Worm (Caenorhabditis elegans) whole organism, L4 larva: ENCODE data around the gene his-40.

ENCODE experiments used
- F26F4.8 ChIP-seq: fragments of 200-800 bp; sonication (Bioruptor generic); conservative IDR thresholded peaks from 2 replicates; pipeline ENCODE4 v1.3.6; 2022; ENCODE audit warnings: missing genetic modification characterization, missing compliant biosample characterization
- F44E2.7 ChIP-seq: fragments of 200-800 bp; sonication (Bioruptor generic); IDR thresholded peaks from 2 replicates; pipeline ENCODE4 v2.1.2; 2022; ENCODE audit warnings: missing genetic modification characterization, missing compliant biosample characterization
- R02D3.7 ChIP-seq: fragments of 150-350 bp; sonication (generic microtip); optimal IDR thresholded peaks from 3 replicates; lab custom pipeline; 2014; ENCODE audit warnings: missing biosample characterization, missing genetic modification characterization
- T20F7.1 ChIP-seq: fragments of 200-800 bp; sonication (Bioruptor generic); optimal IDR thresholded peaks from 2 replicates; lab custom pipeline; 2018; ENCODE audit warnings: mild to moderate bottlenecking, missing genetic modification characterization, missing compliant biosample characterization
- T26A8.4 ChIP-seq: fragments of 200-800 bp; sonication (Bioruptor generic); IDR thresholded peaks from 2 replicates; pipeline ENCODE4 v1.3.6; 2022; ENCODE audit warnings: missing genetic modification characterization, missing compliant biosample characterization
- Y48G9A.11 ChIP-seq: fragments of 200-800 bp; sonication (Bioruptor generic); IDR thresholded peaks from 2 replicates; pipeline ENCODE4 v1.3.6; 2022; ENCODE audit warnings: missing genetic modification reagents, missing genetic modification characterization, missing compliant biosample characterization
- Y5F2A.4 ChIP-seq: fragments of 200-800 bp; sonication (Bioruptor generic); optimal IDR thresholded peaks from 2 replicates; lab custom pipeline; 2018; ENCODE audit warnings: mild to moderate bottlenecking, missing genetic modification characterization, missing compliant biosample characterization
- aha-1 ChIP-seq: fragments of 150-350 bp; peaks from one replicate; lab custom pipeline; 2014; ENCODE audit warnings: missing biosample characterization, missing genetic modification characterization
- aly-2 ChIP-seq: sonication (generic microtip); optimal IDR thresholded peaks from 2 replicates; lab custom pipeline; 2018; ENCODE audit warnings: missing biosample characterization, missing genetic modification characterization
- ceh-44 ChIP-seq: fragments of 200-800 bp; sonication (Bioruptor generic); IDR thresholded peaks from 2 replicates; pipeline ENCODE4 v1.3.6; 2022; ENCODE audit warnings: missing genetic modification reagents, missing genetic modification characterization, missing compliant biosample characterization
- ceh-82 ChIP-seq: sonication (generic microtip); optimal IDR thresholded peaks from 2 replicates; lab custom pipeline; 2017; ENCODE audit warnings: missing biosample characterization, missing genetic modification characterization
- ctbp-1 ChIP-seq: fragments of 200-800 bp; sonication (Bioruptor generic); IDR thresholded peaks from 2 replicates; pipeline ENCODE4 v1.3.6; 2022; ENCODE audit warnings: missing genetic modification reagents, missing genetic modification characterization, missing compliant biosample characterization
- dmd-8 ChIP-seq: fragments of 200-800 bp; sonication (Bioruptor generic); IDR thresholded peaks from 2 replicates; pipeline ENCODE4 v1.3.6; 2022; ENCODE audit warnings: missing genetic modification characterization, missing compliant biosample characterization
- egl-27 ChIP-seq: sonication (generic microtip); optimal IDR thresholded peaks from 3 replicates; lab custom pipeline; 2017; ENCODE audit warnings: missing biosample characterization, missing genetic modification reagents, missing genetic modification characterization
- fkh-10 ChIP-seq: fragments of 150-350 bp; optimal IDR thresholded peaks from 2 replicates; lab custom pipeline; 2014; ENCODE audit warnings: missing biosample characterization, missing genetic modification reagents, missing genetic modification characterization
- lin-13 ChIP-seq: fragments of 150-350 bp; optimal IDR thresholded peaks from 2 replicates; lab custom pipeline; 2014; ENCODE audit warnings: missing biosample characterization, missing genetic modification reagents, missing genetic modification characterization
- lin-39 ChIP-seq: fragments of 150-350 bp; optimal IDR thresholded peaks from 2 replicates; lab custom pipeline; 2014; ENCODE audit warnings: missing biosample characterization, missing genetic modification reagents, missing genetic modification characterization
- lir-3 ChIP-seq: sonication (generic microtip); optimal IDR thresholded peaks from 2 replicates; lab custom pipeline; 2016; ENCODE audit warnings: mild to moderate bottlenecking, missing genetic modification characterization, missing compliant biosample characterization
- lsy-2 ChIP-seq, 2 experiments: fragments of 150-350 bp in 1 of 2; sonication (generic microtip) in 1 of 2; optimal IDR thresholded peaks; 2 replicates each; lab custom pipeline; 2014 to 2017; ENCODE audit warnings: missing biosample characterization in 2 of 2, missing genetic modification characterization in 2 of 2
- madf-9 ChIP-seq: fragments of 200-800 bp; sonication (Bioruptor generic); conservative IDR thresholded peaks from 2 replicates; pipeline ENCODE4 v1.3.6; 2022; ENCODE audit warnings: missing genetic modification reagents, missing genetic modification characterization, missing compliant biosample characterization
- mxl-2 ChIP-seq: fragments of 200-800 bp; sonication (Bioruptor generic); conservative IDR thresholded peaks from 2 replicates; pipeline ENCODE4 v1.3.6; 2022; ENCODE audit warnings: missing genetic modification reagents, missing genetic modification characterization, missing compliant biosample characterization
- nhr-10 ChIP-seq: fragments of 150-350 bp; optimal IDR thresholded peaks from 2 replicates; lab custom pipeline; 2014; ENCODE audit warnings: missing biosample characterization, missing genetic modification characterization
- nhr-111 ChIP-seq: fragments of 200-800 bp; sonication (Bioruptor generic); optimal IDR thresholded peaks from 2 replicates; lab custom pipeline; 2018; ENCODE audit warnings: mild to moderate bottlenecking, missing genetic modification characterization, missing compliant biosample characterization
- nhr-41 ChIP-seq: fragments of 200-800 bp; sonication (Bioruptor generic); IDR thresholded peaks from 2 replicates; pipeline ENCODE4 v1.3.6; 2022; ENCODE audit warnings: missing genetic modification reagents, missing genetic modification characterization, missing compliant biosample characterization
- pha-4 ChIP-seq, 2 experiments: fragments of 150-350 bp in 1 of 2; fragments of 200-800 bp in 1 of 2; sonication (Bioruptor generic) in 1 of 2; IDR thresholded peaks in 1 of 2; optimal IDR thresholded peaks in 1 of 2; 2 replicates each; pipeline versions ENCODE4 v1.3.6 to Lab custom; 2014 to 2022; ENCODE audit warnings: missing genetic modification characterization in 2 of 2, missing genetic modification reagents in 2 of 2, missing biosample characterization in 1 of 2, missing compliant biosample characterization in 1 of 2
- set-16 ChIP-seq: fragments of 200-800 bp; sonication (Bioruptor generic); IDR thresholded peaks from 2 replicates; pipeline ENCODE4 v1.3.6; 2022; ENCODE audit warnings: missing genetic modification reagents, missing genetic modification characterization, missing compliant biosample characterization
- snpc-4 ChIP-seq: fragments of 150-350 bp; optimal IDR thresholded peaks from 2 replicates; lab custom pipeline; 2014; ENCODE audit warnings: missing biosample characterization, missing genetic modification characterization
- tag-97 ChIP-seq: fragments of 200-800 bp; sonication (Bioruptor generic); IDR thresholded peaks from 2 replicates; pipeline ENCODE4 v1.3.6; 2022; ENCODE audit warnings: missing genetic modification characterization, missing compliant biosample characterization
- unc-39 ChIP-seq: sonication (generic microtip); optimal IDR thresholded peaks from 2 replicates; lab custom pipeline; 2017; ENCODE audit warnings: missing biosample characterization, missing genetic modification characterization
- unc-62 ChIP-seq, 3 experiments: fragments of 150-350 bp in 1 of 3; sonication (generic microtip); optimal IDR thresholded peaks in 2 of 3; peaks in 1 of 3; 1 replicate in 1 of 3; 2 replicates in 2 of 3; lab custom pipeline; 2014 to 2017; ENCODE audit warnings: missing biosample characterization in 3 of 3, missing genetic modification characterization in 3 of 3, missing genetic modification reagents in 3 of 3, missing genotype in 1 of 3
- zip-11 ChIP-seq: fragments of 200-800 bp; sonication (Bioruptor generic); IDR thresholded peaks from 2 replicates; pipeline ENCODE4 v1.3.6; 2022; ENCODE audit warnings: missing genetic modification characterization, missing compliant biosample characterization
- zip-2 ChIP-seq: fragments of 150-350 bp; optimal IDR thresholded peaks from 2 replicates; lab custom pipeline; 2014; ENCODE audit warnings: missing biosample characterization, missing genetic modification characterization

The his-40 gene

DNA sequence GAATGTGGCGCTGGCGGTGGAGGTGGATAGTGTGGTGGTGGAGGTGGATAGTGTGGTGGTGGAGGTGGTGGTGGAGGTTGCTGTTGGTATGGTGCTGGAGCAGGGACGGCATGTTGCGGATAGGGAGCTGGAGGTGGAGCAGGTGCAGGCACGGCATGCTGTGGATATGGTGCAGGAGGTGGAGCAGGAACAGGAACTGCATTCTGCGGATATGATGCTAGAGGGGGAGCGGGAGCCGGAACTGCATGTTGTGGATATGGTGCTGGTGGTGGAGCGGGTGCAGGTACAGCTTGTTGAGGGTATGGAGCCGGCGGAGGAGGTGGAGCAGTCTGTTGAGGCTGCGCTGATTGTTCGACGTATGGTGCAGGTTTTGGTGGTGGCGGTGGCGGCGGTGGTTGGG lies 40.9 kb upstream of the his-40 start:
- TF ChIP-seq Y5F2A.4 (no peak), set-16 (GFP tag; lab: Robert Waterston, UW) (peak; percentile 92)

DNA sequence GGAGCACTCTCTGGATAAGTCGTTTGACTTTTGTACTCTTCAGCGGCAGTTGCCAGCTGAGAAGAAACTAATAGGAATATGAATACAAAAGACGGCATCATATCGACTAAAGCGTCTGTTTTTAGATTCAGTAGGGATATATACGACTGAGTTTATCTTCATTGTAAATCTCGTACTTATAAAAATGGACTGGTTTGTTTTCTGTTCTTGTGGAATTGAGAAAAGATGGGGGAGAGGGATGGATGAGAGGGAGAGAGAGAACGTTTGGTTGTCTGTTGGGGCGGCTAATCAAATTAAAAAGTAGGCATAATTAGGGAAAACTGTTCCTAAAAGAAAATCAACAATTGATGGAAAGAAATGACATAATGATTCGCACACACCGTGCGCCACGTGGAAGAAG lies 40.5 kb upstream of the his-40 start, which contains the start of gene grd-7:
TSS of gene grd-7 (minus strand) at position 101 of the 400 bp plus-strand sequence.
- no peak for TF ChIP-seq mxl-2 (GFP tag; lab: Robert Waterston, UW)
- TF ChIP-seq lin-13 (GFP tag; lab: Kevin White, UChicago): no peak
- no peak for TF ChIP-seq ceh-44 (GFP tag; lab: Robert Waterston, UW)
- 0 out of 2 replicates have a peak, but pooled peaks have one; percentile 38 for TF ChIP-seq set-16 (GFP tag; lab: Robert Waterston, UW)
- no peak for TF ChIP-seq aly-2 (tag; lab: Kevin White, UChicago)
- TF ChIP-seq, all 104 proteins: peak for 1

ce11 chrX:7271968-7272367 lies 37.9 kb upstream of the his-40 start, which contains the start of gene F46H5.11:
TSS of gene F46H5.11 (minus strand) at chrX:7272068.
- TF ChIP-seq unc-39 (no peak), snpc-4 (tag; lab: Kevin White, UChicago) (no peak), F26F4.8 (GFP tag; lab: Robert Waterston, UW) (no peak), lin-39 (tag; lab: Kevin White, UChicago) (no peak)
- TF ChIP-seq, all 104 proteins: peak for 0

- no peak for TF ChIP-seq nhr-10 (tag; lab: Kevin White, UChicago)
- no peak for TF ChIP-seq madf-9 (GFP tag; lab: Robert Waterston, UW)
- no peak for TF ChIP-seq set-16 (GFP tag; lab: Robert Waterston, UW)
- TF ChIP-seq T20F7.1: no peak
- TF ChIP-seq lin-13 (GFP tag; lab: Kevin White, UChicago): no peak
- peak in 1 of 2 experiments; percentile 95 for TF ChIP-seq unc-62 (GFP tag; optimal IDR thresholded peaks at IDR 0.05 in 1 of 2; lab: Kevin White, UChicago)
- no peak for TF ChIP-seq unc-62 (tag; optimal IDR thresholded peaks at IDR 0.05; lab: Kevin White, UChicago)
Observed at ce11 chrX:7278095-7278494, 31.8 kb upstream of the his-40 start.

DNA sequence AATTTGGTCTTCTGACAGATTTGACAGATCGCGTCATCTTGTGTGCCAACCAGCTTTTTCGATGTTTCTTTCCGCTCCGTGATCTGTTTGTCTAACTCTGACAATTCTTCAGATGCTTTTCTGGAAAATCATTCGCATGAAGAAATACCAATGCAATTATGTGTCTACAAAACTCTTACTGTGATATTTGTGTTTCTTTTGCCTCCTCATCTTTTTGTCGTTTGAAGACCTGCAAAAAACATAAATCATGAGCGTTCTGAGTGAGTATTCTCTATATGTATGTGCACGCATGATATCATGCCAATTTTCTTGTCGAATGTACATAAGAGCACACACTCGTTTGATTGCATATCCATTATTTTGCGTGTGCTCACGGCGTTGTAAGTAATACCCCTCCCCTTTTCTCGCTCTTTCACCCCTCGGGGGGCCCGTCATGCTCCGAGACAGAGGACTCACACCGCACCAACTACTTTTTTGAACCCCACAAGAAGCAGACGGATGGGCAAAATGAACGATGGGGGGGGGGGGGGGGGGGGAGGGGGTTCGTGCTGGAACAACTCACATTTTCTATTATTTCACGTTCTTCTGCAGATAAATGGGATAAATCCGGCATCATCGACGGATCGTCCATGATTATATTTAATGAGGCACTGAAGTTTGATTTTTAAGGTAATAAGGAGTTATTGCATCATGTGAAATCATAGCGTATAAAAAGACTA lies 30.1 kb upstream of the his-40 start, which contains the start of gene unc-10:
TSS of gene unc-10 (minus strand) at position 652 of the 719 bp plus-strand sequence.
- peak; percentile 76 for TF ChIP-seq set-16 (GFP tag; lab: Robert Waterston, UW)
- peak; percentile 34 for TF ChIP-seq aha-1 (tag; lab: Kevin White, UChicago)
- no peak for TF ChIP-seq lsy-2 (tag; optimal IDR thresholded peaks at IDR 0.05; lab: Kevin White, UChicago)
- no peak for TF ChIP-seq lir-3
- no peak for TF ChIP-seq T26A8.4
- no peak for TF ChIP-seq ceh-82
- TF ChIP-seq dmd-8 (GFP tag; lab: Robert Waterston, UW): no peak
- TF ChIP-seq F44E2.7 (GFP tag; lab: Robert Waterston, UW): no peak
- TF ChIP-seq fkh-10 (GFP tag; lab: Kevin White, UChicago): no peak
- TF ChIP-seq egl-27 (tag; lab: Kevin White, UChicago): no peak
- TF ChIP-seq tag-97: no peak
- no peak for TF ChIP-seq zip-2
- TF ChIP-seq unc-62 (GFP tag; optimal IDR thresholded peaks at IDR 0.05 in 1 of 2; lab: Kevin White, UChicago): peak in 1 of 2 experiments; percentile 95
- TF ChIP-seq unc-62 (tag; optimal IDR thresholded peaks at IDR 0.05; lab: Kevin White, UChicago): no peak
- no peak for TF ChIP-seq unc-39

DNA sequence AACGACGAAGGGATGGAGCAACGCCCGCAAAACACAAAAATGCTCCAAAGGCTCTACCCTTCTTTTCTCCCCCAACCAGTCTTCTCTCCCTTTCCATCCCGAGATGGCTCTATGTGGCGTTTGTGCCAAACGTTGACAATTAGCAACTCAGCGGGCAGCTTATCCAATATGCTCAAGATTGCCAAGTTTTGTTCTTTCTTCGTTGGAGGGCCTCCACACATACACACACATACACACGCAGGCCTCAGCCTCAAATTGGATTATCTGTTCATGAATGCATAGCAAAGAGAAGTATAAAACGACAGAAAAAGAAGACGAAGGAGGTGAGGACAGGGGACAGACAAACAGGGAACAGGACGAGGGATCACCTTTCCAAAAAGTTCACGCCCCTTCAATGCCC lies 28.6 kb upstream of the his-40 start:
- TF ChIP-seq R02D3.7 (tag; lab: Kevin White, UChicago): no peak
- TF ChIP-seq aha-1 (tag; lab: Kevin White, UChicago): no peak
- peak; percentile 36; the same call in 1 of the 2 replicates for TF ChIP-seq set-16 (GFP tag; lab: Robert Waterston, UW)
- TF ChIP-seq, all 104 proteins: peak for 1

DNA sequence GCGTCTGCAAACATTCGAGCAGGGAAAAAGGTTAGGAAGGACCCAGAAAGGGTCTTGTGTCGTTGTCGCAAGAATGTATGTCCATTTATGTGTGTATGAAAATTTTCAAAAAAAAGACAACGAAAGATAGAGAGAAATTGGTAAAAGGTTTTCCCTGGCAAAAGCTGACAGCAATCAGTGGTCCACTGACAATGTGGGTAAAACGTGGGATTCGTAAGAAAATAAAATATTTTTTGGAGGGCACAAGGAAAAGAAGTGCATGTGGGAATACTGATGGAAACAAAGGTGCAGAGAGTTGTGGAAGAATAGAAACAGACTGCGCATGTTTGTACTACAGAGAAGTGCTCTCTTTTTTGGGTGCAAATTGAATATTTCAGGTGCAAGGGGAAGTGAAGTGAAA lies 26.8 kb upstream of the his-40 start:
- TF ChIP-seq unc-62 (GFP tag; optimal IDR thresholded peaks at IDR 0.05 in 1 of 2; lab: Kevin White, UChicago): peak in 1 of 2 experiments; percentile 8
- TF ChIP-seq unc-62 (tag; optimal IDR thresholded peaks at IDR 0.05; lab: Kevin White, UChicago): no peak
- TF ChIP-seq nhr-111: no peak
- no peak for TF ChIP-seq Y48G9A.11 (GFP tag; lab: Robert Waterston, UW)
- TF ChIP-seq nhr-41 (GFP tag; lab: Robert Waterston, UW): no peak
- TF ChIP-seq fkh-10 (GFP tag; lab: Kevin White, UChicago): no peak
- TF ChIP-seq zip-11: no peak
- no peak for TF ChIP-seq lin-39 (tag; lab: Kevin White, UChicago)
- no peak for TF ChIP-seq ctbp-1 (GFP tag; lab: Robert Waterston, UW)
- TF ChIP-seq pha-4 (GFP tag; IDR thresholded peaks at IDR 0.05; lab: Robert Waterston, UW): no peak
- TF ChIP-seq pha-4 (tag; optimal IDR thresholded peaks at IDR 0.05; lab: Kevin White, UChicago): no peak
- TF ChIP-seq aha-1 (tag; lab: Kevin White, UChicago): peak; percentile 96
